Worm (Caenorhabditis elegans): ENCODE data around the gene Y108G3AL.2.

DNA sequence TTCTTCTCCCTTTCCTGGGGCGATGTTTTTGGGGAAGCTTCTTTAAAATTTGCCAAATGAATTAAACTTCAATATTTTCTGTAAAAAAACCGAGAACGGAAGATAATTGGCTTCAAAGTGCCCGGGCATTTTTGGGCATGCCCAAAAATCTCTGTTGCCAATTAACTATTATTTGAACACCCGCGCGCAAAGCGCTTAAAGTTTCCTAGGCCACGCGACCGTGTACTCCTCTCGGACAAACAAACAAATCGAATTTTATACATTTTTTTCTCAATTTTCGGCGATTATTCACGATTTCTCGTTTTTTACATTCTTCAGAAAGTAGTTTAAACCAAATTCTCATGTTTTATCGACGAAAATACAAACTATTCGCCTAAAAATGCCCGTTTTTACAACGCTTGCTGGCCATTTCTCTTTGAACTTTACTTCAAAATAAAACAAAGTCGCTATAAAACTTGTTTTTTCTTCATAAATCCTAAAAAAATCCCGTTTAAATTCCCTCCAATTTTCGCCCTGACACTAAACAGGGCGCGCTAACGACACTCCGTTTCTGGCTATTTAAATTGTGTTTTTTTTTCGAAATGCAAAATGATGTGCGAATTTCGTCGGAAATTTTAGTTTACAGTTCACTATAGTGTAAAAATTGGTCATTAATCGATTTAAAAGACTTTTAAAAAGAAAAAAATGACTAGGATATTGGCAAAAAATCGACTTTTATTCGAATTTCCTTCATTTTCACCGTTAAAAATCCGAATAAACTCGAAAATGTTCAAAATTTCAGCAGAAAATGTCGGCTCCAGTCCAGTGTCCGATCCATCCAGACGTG is 10.5 kb upstream of the Y108G3AL.2 start, which contains the start of gene ttb-1:
- no peak for TF ChIP-seq zag-1 (tag; optimal IDR thresholded peaks at IDR 0.05)
- TF ChIP-seq fos-1 (tag; optimal IDR thresholded peaks at IDR 0.05): no peak
- TF ChIP-seq dmd-4 (tag; optimal IDR thresholded peaks at IDR 0.05): no peak
- TF ChIP-seq lsy-2 (tag; optimal IDR thresholded peaks at IDR 0.05): peak in 1 of 2 experiments; percentile 76
- no peak for TF ChIP-seq blmp-1 (tag; optimal IDR thresholded peaks at IDR 0.05; ENCODE audit: insufficient read depth)
- TF ChIP-seq lin-13 (GFP tag; optimal IDR thresholded peaks at IDR 0.05): peak; percentile 26
- TF ChIP-seq ceh-82 (tag; optimal IDR thresholded peaks at IDR 0.05): no peak
- TF ChIP-seq ztf-4 (tag; optimal IDR thresholded peaks at IDR 0.05): no peak
- TF ChIP-seq unc-39 (tag; optimal IDR thresholded peaks at IDR 0.05): no peak
- no peak for TF ChIP-seq lin-39 (tag; optimal IDR thresholded peaks at IDR 0.05)
- no peak for TF ChIP-seq nhr-12 (tag; optimal IDR thresholded peaks at IDR 0.05)
- no peak for TF ChIP-seq aly-2 (tag; optimal IDR thresholded peaks at IDR 0.05)
- TF ChIP-seq unc-62 (GFP tag; optimal IDR thresholded peaks at IDR 0.05): no peak
- TF ChIP-seq egl-27 (tag; optimal IDR thresholded peaks at IDR 0.05): peak; percentile 7

All from whole organism, L2 larva.